Fruit fly (Drosophila melanogaster) whole organism, wandering third instar larva: ENCODE data around the gene CG9312.

Experiments used
- Abd-B ChIP-seq: fragments of >200 bp; optimal IDR thresholded peaks from 2 replicates; lab custom pipeline; 2017; ENCODE audit warnings: missing biosample characterization, missing genetic modification characterization
- CG32264 ChIP-seq: fragments of 200-800 bp; sonication (Bioruptor generic); optimal IDR thresholded peaks from 2 replicates; lab custom pipeline; 2016; ENCODE audit warnings: missing biosample characterization, missing genetic modification characterization
- CG9705 ChIP-seq: fragments of 200-800 bp; sonication (Bioruptor generic); optimal IDR thresholded peaks from 2 replicates; lab custom pipeline; 2018; ENCODE audit warnings: missing biosample characterization, mild to moderate bottlenecking, missing genetic modification characterization
- CrebA ChIP-seq: fragments of 200-800 bp; sonication (Bioruptor generic); optimal IDR thresholded peaks from 2 replicates; lab custom pipeline; 2016; ENCODE audit warnings: missing biosample characterization, mild to moderate bottlenecking, missing genetic modification characterization, borderline replicate concordance
- Dfd ChIP-seq: fragments of >200 bp; optimal IDR thresholded peaks from 2 replicates; lab custom pipeline; 2017; ENCODE audit warnings: missing biosample characterization, missing genetic modification characterization
- Dif ChIP-seq: fragments of 200-275, 200-300 bp; sonication (Bioruptor generic); optimal IDR thresholded peaks from 2 replicates; lab custom pipeline; 2018; ENCODE audit warnings: missing biosample characterization, missing genetic modification characterization; ENCODE audit not compliant: partially characterized antibody
- GATAd ChIP-seq: sonication (Bioruptor generic); optimal IDR thresholded peaks from 2 replicates; lab custom pipeline; 2016; ENCODE audit warnings: missing biosample characterization, missing genetic modification characterization
- HLH106 ChIP-seq: fragments of 200-800 bp; optimal IDR thresholded peaks from 3 replicates; lab custom pipeline; 2019; ENCODE audit warnings: missing biosample characterization, mild to moderate bottlenecking, missing genetic modification characterization, moderate library complexity
- Hnf4 ChIP-seq: fragments of 200-800 bp; sonication (Bioruptor generic); optimal IDR thresholded peaks from 2 replicates; lab custom pipeline; 2016; ENCODE audit warnings: missing biosample characterization, mild to moderate bottlenecking, missing genetic modification characterization
- Hr78 ChIP-seq: fragments of >200 bp; optimal IDR thresholded peaks from 2 replicates; lab custom pipeline; 2017; ENCODE audit warnings: missing biosample characterization, missing genetic modification characterization
- Hr83 ChIP-seq: fragments of 200-300 bp; sonication (Bioruptor generic); optimal IDR thresholded peaks from 2 replicates; lab custom pipeline; 2016; ENCODE audit warnings: missing biosample characterization, mild to moderate bottlenecking, missing genetic modification characterization, moderate library complexity; ENCODE audit not compliant: poor library complexity, severe bottlenecking
- Jra ChIP-seq: sonication (Bioruptor generic); optimal IDR thresholded peaks from 2 replicates; lab custom pipeline; 2016; ENCODE audit warnings: missing biosample characterization, missing genetic modification characterization
- Mio ChIP-seq: sonication (Bioruptor generic); optimal IDR thresholded peaks from 2 replicates; lab custom pipeline; 2016; ENCODE audit warnings: missing biosample characterization, missing genetic modification characterization
- Myc ChIP-seq: fragments of >200 bp; optimal IDR thresholded peaks from 2 replicates; lab custom pipeline; 2017
- N ChIP-seq: fragments of >200 bp; optimal IDR thresholded peaks from 2 replicates; lab custom pipeline; 2018; ENCODE audit warnings: missing biosample characterization, missing external identifiers, missing genetic modification characterization
- OdsH ChIP-seq: fragments of 200-800 bp; sonication (Bioruptor generic); optimal IDR thresholded peaks from 2 replicates; lab custom pipeline; 2016; ENCODE audit warnings: missing biosample characterization, mild to moderate bottlenecking, missing genetic modification characterization
- Rel ChIP-seq, 2 experiments: fragments of 200-800 bp; sonication (Bioruptor generic) in 1 of 2; optimal IDR thresholded peaks; 2 replicates in 1 of 2; 3 replicates in 1 of 2; lab custom pipeline; 2016 to 2019; ENCODE audit warnings: mild to moderate bottlenecking in 2 of 2, missing biosample characterization in 2 of 2, missing genetic modification characterization in 2 of 2, moderate library complexity in 1 of 2
- Sp1 ChIP-seq: fragments of 200-800 bp; sonication (Bioruptor generic); optimal IDR thresholded peaks from 3 replicates; lab custom pipeline; 2019; ENCODE audit warnings: missing biosample characterization, mild to moderate bottlenecking, missing genetic modification characterization, moderate library complexity
- Vsx2 ChIP-seq: fragments of 200-300, 225-300 bp; sonication (Bioruptor generic); optimal IDR thresholded peaks from 2 replicates; lab custom pipeline; 2018; ENCODE audit warnings: missing biosample characterization, missing genetic modification characterization; ENCODE audit not compliant: partially characterized antibody
- br ChIP-seq: fragments of 200-800 bp; sonication (Bioruptor generic); optimal IDR thresholded peaks from 2 replicates; lab custom pipeline; 2016; ENCODE audit warnings: missing biosample characterization, missing genetic modification characterization
- brk ChIP-seq: fragments of 200-800 bp; sonication (Bioruptor generic); optimal IDR thresholded peaks from 2 replicates; lab custom pipeline; 2016; ENCODE audit warnings: missing biosample characterization, mild to moderate bottlenecking, missing genetic modification characterization
- dl ChIP-seq, 2 experiments: fragments of 175-275, 200-275 bp in 1 of 2; fragments of 200-275 bp in 1 of 2; sonication (Bioruptor generic); optimal IDR thresholded peaks; lab custom pipeline; 2018; ENCODE audit warnings: mild to moderate bottlenecking in 2 of 2, missing biosample characterization in 2 of 2, missing genetic modification characterization in 2 of 2, moderate library complexity in 2 of 2; ENCODE audit not compliant: partially characterized antibody in 2 of 2, insufficient read depth in 1 of 2
- dmrt93B ChIP-seq: fragments of 200-800 bp; sonication (Bioruptor generic); optimal IDR thresholded peaks from 2 replicates; lab custom pipeline; 2018; ENCODE audit warnings: missing biosample characterization, mild to moderate bottlenecking, missing genetic modification characterization
- dsf ChIP-seq: sonication (Bioruptor generic); optimal IDR thresholded peaks from 2 replicates; lab custom pipeline; 2016; ENCODE audit warnings: missing biosample characterization, missing genetic modification characterization, borderline replicate concordance
- ey ChIP-seq: fragments of 200-800 bp; sonication (Bioruptor generic); optimal IDR thresholded peaks from 2 replicates; lab custom pipeline; 2016; ENCODE audit warnings: missing biosample characterization, missing genetic modification characterization
- foxo ChIP-seq, 2 experiments: fragments of 200-800 bp; sonication (Bioruptor generic); optimal IDR thresholded peaks; 2 replicates in 1 of 2; 3 replicates in 1 of 2; lab custom pipeline; 2016 to 2017; ENCODE audit warnings: missing biosample characterization in 2 of 2, missing genetic modification characterization in 2 of 2
- fru ChIP-seq: fragments of 200-800 bp; sonication (Bioruptor generic); optimal IDR thresholded peaks from 3 replicates; lab custom pipeline; 2016; ENCODE audit warnings: missing biosample characterization, mild to moderate bottlenecking, missing genetic modification characterization
- h ChIP-seq: fragments of 200-800 bp; sonication (Bioruptor generic); optimal IDR thresholded peaks from 3 replicates; lab custom pipeline; 2016; ENCODE audit warnings: missing biosample characterization, mild to moderate bottlenecking, missing genetic modification characterization
- jim ChIP-seq: fragments of 175-275, 200-325 bp; sonication (Bioruptor generic); optimal IDR thresholded peaks from 2 replicates; lab custom pipeline; 2016; ENCODE audit warnings: missing biosample characterization, mild to moderate bottlenecking, missing genetic modification characterization
- lola ChIP-seq: fragments of >200 bp; optimal IDR thresholded peaks from 2 replicates; lab custom pipeline; 2017; ENCODE audit warnings: missing biosample characterization, missing genetic modification characterization
- pan ChIP-seq: fragments of >200 bp; optimal IDR thresholded peaks from 2 replicates; lab custom pipeline; 2017
- psq ChIP-seq: fragments of 200-800 bp; sonication (Bioruptor generic); optimal IDR thresholded peaks from 3 replicates; lab custom pipeline; 2017; ENCODE audit warnings: missing biosample characterization, mild to moderate bottlenecking, missing genetic modification characterization, moderate library complexity
- rgr ChIP-seq: fragments of 200-800 bp; sonication (Bioruptor generic); optimal IDR thresholded peaks from 3 replicates; lab custom pipeline; 2016; ENCODE audit warnings: missing biosample characterization, mild to moderate bottlenecking, missing genetic modification characterization
- sage ChIP-seq: fragments of 200-800 bp; sonication (Bioruptor generic); optimal IDR thresholded peaks from 2 replicates; lab custom pipeline; 2016; ENCODE audit warnings: missing biosample characterization, mild to moderate bottlenecking, missing genetic modification characterization
- sv ChIP-seq: fragments of 200-800 bp; sonication (Bioruptor generic); optimal IDR thresholded peaks from 3 replicates; lab custom pipeline; 2016; ENCODE audit warnings: missing biosample characterization, missing genetic modification characterization
- tai ChIP-seq: sonication (Bioruptor generic); optimal IDR thresholded peaks from 2 replicates; lab custom pipeline; 2016; ENCODE audit warnings: missing biosample characterization, missing genetic modification characterization
- usp ChIP-seq: fragments of >200 bp; optimal IDR thresholded peaks from 2 replicates; lab custom pipeline; 2017; ENCODE audit warnings: missing biosample characterization, missing genetic modification characterization
- woc ChIP-seq: sonication (Bioruptor generic); optimal IDR thresholded peaks from 2 replicates; lab custom pipeline; 2016; ENCODE audit warnings: missing biosample characterization, mild to moderate bottlenecking, missing genetic modification characterization

The CG9312 gene

dm6 chr3R:13793105-13793978 is 27.8 kb downstream of the CG9312 start (continued):
- no peak for TF ChIP-seq Mio (GFP tag; lab: Kevin White, UChicago)

- no peak for TF ChIP-seq N (GFP tag; lab: Kevin White, UChicago)
- peak; percentile 57 for TF ChIP-seq dmrt93B (GFP tag; lab: Kevin White, UChicago)
- peak in 1 of 2 experiments; percentile 69 for TF ChIP-seq foxo (GFP tag; optimal IDR thresholded peaks at IDR 0.05; lab: Kevin White, UChicago)
- TF ChIP-seq Dif (GFP tag; lab: Kevin White, UChicago) = peak; percentile 25
- no peak for TF ChIP-seq sage
- no peak for TF ChIP-seq CrebA (GFP tag; lab: Kevin White, UChicago)
- TF ChIP-seq Dfd (GFP tag; lab: Kevin White, UChicago) = no peak
- no peak for TF ChIP-seq brk (GFP tag; lab: Kevin White, UChicago)
- no peak for TF ChIP-seq rgr
- peak; percentile 19 for TF ChIP-seq CG9705 (GFP tag; lab: Kevin White, UChicago)
- TF ChIP-seq GATAd (GFP tag; lab: Kevin White, UChicago) = no peak
- TF ChIP-seq dl (GFP tag; optimal IDR thresholded peaks at IDR 0.05; lab: Kevin White, UChicago; ENCODE audit: insufficient read depth in 1 of 2, partially characterized antibody in 2 of 2) = no peak
- no peak for TF ChIP-seq pan
- TF ChIP-seq Hr83 (GFP tag; lab: Kevin White, UChicago) = no peak
- no peak for TF ChIP-seq Hr78 (GFP tag; lab: Kevin White, UChicago)
- TF ChIP-seq Vsx2 (GFP tag; lab: Kevin White, UChicago) = no peak
- no peak for TF ChIP-seq woc (GFP tag; lab: Kevin White, UChicago)
- TF ChIP-seq OdsH (GFP tag; lab: Kevin White, UChicago) = no peak
- TF ChIP-seq ey = no peak
- no peak for TF ChIP-seq sv (GFP tag; lab: Kevin White, UChicago)
- TF ChIP-seq Abd-B (GFP tag; lab: Kevin White, UChicago) = no peak
- TF ChIP-seq dsf = no peak
- TF ChIP-seq fru (GFP tag; lab: Kevin White, UChicago) = peak; percentile 30
- no peak for TF ChIP-seq CG32264 (GFP tag; lab: Kevin White, UChicago)
- no peak for TF ChIP-seq tai
- TF ChIP-seq h = peak; percentile 28
- TF ChIP-seq Rel (GFP tag; optimal IDR thresholded peaks at IDR 0.05; lab: Kevin White, UChicago) = no peak
- TF ChIP-seq Rel (tag; optimal IDR thresholded peaks at IDR 0.05; lab: Kevin White, UChicago) = no peak
- TF ChIP-seq lola (GFP tag; lab: Kevin White, UChicago) = no peak
- no peak for TF ChIP-seq jim (GFP tag; lab: Kevin White, UChicago)
- TF ChIP-seq usp (GFP tag; lab: Kevin White, UChicago) = no peak
- TF ChIP-seq Sp1 (GFP tag; lab: Kevin White, UChicago) = peak; percentile 71
- TF ChIP-seq psq = peak; percentile 17
- peak; percentile 68 for TF ChIP-seq HLH106 (tag; lab: Kevin White, UChicago)
- TF ChIP-seq br (GFP tag; lab: Kevin White, UChicago) = no peak
- TF ChIP-seq Myc (lab: Kevin White, UChicago) = no peak
- no peak for TF ChIP-seq Mio (GFP tag; lab: Kevin White, UChicago)
- no peak for TF ChIP-seq Hnf4 (GFP tag; lab: Kevin White, UChicago)
- TF ChIP-seq Jra = no peak
Measured at dm6 chr3R:13793979-13794665, 28.6 kb downstream of the CG9312 start.
